Worm (Caenorhabditis elegans) whole organism, midembryonic: Measurements from ENCODE around the gene crn-2.

Source experiments
- T22C8.4 ChIP-seq: fragments of 200-800 bp; sonication (Bioruptor generic); IDR thresholded peaks from 2 replicates; pipeline ENCODE4 v1.3.6; 2022; ENCODE audit warnings: missing genetic modification characterization, missing compliant biosample characterization
- flt-1 ChIP-seq: fragments of 200-800 bp; sonication (Bioruptor generic); IDR thresholded peaks from 2 replicates; pipeline ENCODE4 v1.3.6; 2022; ENCODE audit warnings: missing genetic modification characterization, missing compliant biosample characterization
- tab-1 ChIP-seq: fragments of 200-800 bp; sonication (Bioruptor generic); IDR thresholded peaks from 2 replicates; pipeline ENCODE4 v1.3.6; 2022; ENCODE audit warnings: missing genetic modification characterization, missing compliant biosample characterization

DNA sequence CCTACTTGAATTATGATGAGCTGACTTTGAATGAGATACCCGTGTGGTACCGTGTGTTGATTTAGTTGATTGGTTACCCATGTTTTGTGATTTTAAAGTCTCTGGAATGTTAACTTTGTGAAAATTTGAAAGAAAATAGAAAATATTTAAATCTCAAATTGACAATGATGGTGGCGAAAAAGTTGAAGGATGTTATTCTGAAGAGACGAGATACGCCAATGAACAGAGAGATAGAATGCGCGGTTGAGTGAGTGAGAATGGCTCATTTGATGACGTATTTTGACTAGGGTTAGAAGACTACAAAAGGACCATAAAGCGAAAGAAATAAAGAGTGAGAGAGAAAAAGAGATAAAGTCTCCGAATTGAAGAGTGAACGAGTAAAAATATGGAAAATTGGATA, 24.0 kb upstream of the crn-2 start, which contains the start of gene glb-6:
- no peak for TF ChIP-seq flt-1 (GFP tag; lab: Robert Waterston, UW)
- no peak for TF ChIP-seq tab-1 (GFP tag; lab: Robert Waterston, UW)
- TF ChIP-seq T22C8.4 (GFP tag; lab: Robert Waterston, UW) = no peak
